Worm (Caenorhabditis elegans) whole organism, young adult: ENCODE results near the gene lact-5.
"Not testable (repeated sequence)": the region's sequence is repeated elsewhere in the genome, so short reads cannot be mapped to it uniquely, and the experiment has no call there.

ENCODE experiments used
- ama-1 ChIP-seq, 3 experiments: fragments of 150-350 bp in 1 of 3; sonication (generic microtip) in 2 of 3; optimal IDR thresholded peaks; 2 replicates each; lab custom pipeline; 2014 to 2018; ENCODE audit warnings: missing biosample characterization in 2 of 3, missing genetic modification characterization in 2 of 3, missing genetic modification reagents in 2 of 3
- chd-7 ChIP-seq: sonication (generic microtip); optimal IDR thresholded peaks from 2 replicates; lab custom pipeline; 2016; ENCODE audit warnings: mild to moderate bottlenecking, missing genetic modification characterization, moderate library complexity, missing compliant biosample characterization
- ztf-28 ChIP-seq: fragments of 200-800 bp; sonication (Bioruptor generic); IDR thresholded peaks from 2 replicates; pipeline ENCODE4 v1.3.6; 2022; ENCODE audit warnings: missing genetic modification reagents, missing genetic modification characterization, missing compliant biosample characterization

ce11 chrII:4866819-4867218, 45.3 kb upstream of the lact-5 start:
- TF ChIP-seq ztf-28 (GFP tag; lab: Robert Waterston, UW); ama-1 (optimal IDR thresholded peaks at IDR 0.05; lab: Kevin White, UChicago); ama-1 (GFP tag; optimal IDR thresholded peaks at IDR 0.05; lab: Kevin White, UChicago); chd-7 (tag; lab: Kevin White, UChicago): not testable (repeated sequence)
